Fruit fly (Drosophila melanogaster) whole organism, embryonic: ENCODE data around the gene CG46439.

Experiments used
- Atf6 ChIP-seq: fragments of 200-800 bp; sonication (Bioruptor generic); IDR thresholded peaks from 2 replicates; pipeline ENCODE4 v1.3.6; 2022; ENCODE audit warnings: missing biosample characterization, missing genetic modification characterization
- CG10366 ChIP-seq: fragments of 200-800 bp; sonication (Bioruptor generic); IDR thresholded peaks from 2 replicates; pipeline ENCODE4 v1.3.6; 2022; ENCODE audit warnings: missing biosample characterization, missing genetic modification characterization
- CG10543 ChIP-seq: fragments of 200-800 bp; sonication (Bioruptor generic); optimal IDR thresholded peaks from 3 replicates; lab custom pipeline; 2017; ENCODE audit warnings: missing biosample characterization, mild to moderate bottlenecking, missing genetic modification characterization, moderate library complexity
- CG10959 ChIP-seq: fragments of 200-800 bp; sonication (Bioruptor generic); IDR thresholded peaks from 2 replicates; pipeline ENCODE4 v1.3.6; 2022; ENCODE audit warnings: missing biosample characterization, missing genetic modification characterization
- CG12942 ChIP-seq: fragments of 200-800 bp; sonication (Bioruptor generic); optimal IDR thresholded peaks from 3 replicates; lab custom pipeline; 2016; ENCODE audit warnings: missing biosample characterization, missing genetic modification characterization
- CG15011 ChIP-seq: fragments of 200-800 bp; sonication (Bioruptor generic); optimal IDR thresholded peaks from 3 replicates; lab custom pipeline; 2018; ENCODE audit warnings: missing biosample characterization, mild to moderate bottlenecking, missing genetic modification characterization
- CG15073 ChIP-seq: fragments of 200-800 bp; sonication (Bioruptor generic); optimal IDR thresholded peaks from 2 replicates; lab custom pipeline; 2016; ENCODE audit warnings: missing biosample characterization, missing genetic modification characterization
- CG17359 ChIP-seq: fragments of 200-800 bp; sonication (Bioruptor generic); optimal IDR thresholded peaks from 3 replicates; lab custom pipeline; 2018; ENCODE audit warnings: missing biosample characterization, mild to moderate bottlenecking, missing genetic modification characterization, moderate library complexity
- CG17568 ChIP-seq: fragments of 200-800 bp; sonication (Bioruptor generic); optimal IDR thresholded peaks from 2 replicates; lab custom pipeline; 2018; ENCODE audit warnings: missing biosample characterization, mild to moderate bottlenecking, missing genetic modification characterization, moderate library complexity
- CG1792 ChIP-seq: fragments of 200-800 bp; sonication (Bioruptor generic); optimal IDR thresholded peaks from 2 replicates; lab custom pipeline; 2016; ENCODE audit warnings: missing biosample characterization, missing genetic modification characterization
- CG3065 ChIP-seq: fragments of 200-800 bp; sonication (Bioruptor generic); optimal IDR thresholded peaks from 2 replicates; lab custom pipeline; 2016; ENCODE audit warnings: missing biosample characterization, missing genetic modification characterization
- CG3407 ChIP-seq: fragments of 200-800 bp; sonication (Bioruptor generic); optimal IDR thresholded peaks from 2 replicates; lab custom pipeline; 2018; ENCODE audit warnings: missing biosample characterization, mild to moderate bottlenecking, missing genetic modification characterization
- CG4328 ChIP-seq: fragments of 200-800 bp; sonication (Bioruptor generic); optimal IDR thresholded peaks from 3 replicates; lab custom pipeline; 2017; ENCODE audit warnings: missing biosample characterization, missing genetic modification reagents, missing genetic modification characterization
- CG4854 ChIP-seq: fragments of 200-800 bp; sonication (Bioruptor generic); optimal IDR thresholded peaks from 2 replicates; lab custom pipeline; 2016; ENCODE audit warnings: missing biosample characterization, missing genetic modification characterization, inconsistent platforms
- CG5180 ChIP-seq: fragments of 200-800 bp; sonication (Bioruptor generic); optimal IDR thresholded peaks from 3 replicates; lab custom pipeline; 2017; ENCODE audit warnings: missing biosample characterization, missing genetic modification characterization, mild to moderate bottlenecking, moderate library complexity, missing genetic modification reagents
- CG6791 ChIP-seq: fragments of 200-800 bp; sonication (Bioruptor generic); IDR thresholded peaks from 3 replicates; pipeline ENCODE4 v1.3.6; 2022; ENCODE audit warnings: missing biosample characterization, missing genetic modification characterization; ENCODE audit not compliant: partially characterized antibody
- CG8089 ChIP-seq: fragments of 200-800 bp; sonication (Bioruptor generic); optimal IDR thresholded peaks from 3 replicates; lab custom pipeline; 2016; ENCODE audit warnings: missing biosample characterization, missing genetic modification characterization
- CG8388 ChIP-seq: fragments of 200-800 bp; sonication (Bioruptor generic); optimal IDR thresholded peaks from 2 replicates; lab custom pipeline; 2019; ENCODE audit warnings: missing biosample characterization, mild to moderate bottlenecking, missing genetic modification characterization, moderate library complexity
- CG8478 ChIP-seq: fragments of >200 bp; optimal IDR thresholded peaks from 2 replicates; lab custom pipeline; 2018
- CG8924 ChIP-seq: fragments of 200-800 bp; optimal IDR thresholded peaks from 3 replicates; lab custom pipeline; 2019; ENCODE audit warnings: missing biosample characterization, mild to moderate bottlenecking, missing genetic modification characterization, moderate library complexity
- CG9797 ChIP-seq: fragments of 200-800 bp; sonication (Bioruptor generic); optimal IDR thresholded peaks from 3 replicates; lab custom pipeline; 2018; ENCODE audit warnings: missing biosample characterization, mild to moderate bottlenecking, missing genetic modification characterization
- D ChIP-seq, 2 experiments: fragments of 200-800 bp in 1 of 2; fragments of >200 bp in 1 of 2; sonication (Bioruptor generic) in 1 of 2; optimal IDR thresholded peaks; 2 replicates in 1 of 2; 3 replicates in 1 of 2; lab custom pipeline; 2017; ENCODE audit warnings: mild to moderate bottlenecking in 1 of 2, missing biosample characterization in 1 of 2, missing genetic modification characterization in 1 of 2, missing genetic modification reagents in 1 of 2
- Fer1 ChIP-seq: fragments of 200-800 bp; sonication (Bioruptor generic); optimal IDR thresholded peaks from 2 replicates; lab custom pipeline; 2017; ENCODE audit warnings: missing biosample characterization, mild to moderate bottlenecking, missing genetic modification characterization
- Hr39 ChIP-seq: fragments of >200 bp; optimal IDR thresholded peaks from 2 replicates; lab custom pipeline; 2017
- Nf-YB ChIP-seq: fragments of 200-800 bp; sonication (Bioruptor generic); optimal IDR thresholded peaks from 3 replicates; lab custom pipeline; 2019; ENCODE audit warnings: missing biosample characterization, mild to moderate bottlenecking, missing genetic modification characterization, moderate library complexity
- Optix ChIP-seq: fragments of 200-800 bp; sonication (Bioruptor generic); IDR thresholded peaks from 3 replicates; pipeline ENCODE4 v1.3.6; 2022; ENCODE audit warnings: missing biosample characterization, missing genetic modification characterization
- Rfx ChIP-seq: fragments of 200-800 bp; sonication (Bioruptor generic); IDR thresholded peaks from 2 replicates; pipeline ENCODE4 v1.3.6; 2022; ENCODE audit warnings: missing biosample characterization, missing genetic modification characterization
- Sry-δ ChIP-seq: fragments of 200-800 bp; sonication (Bioruptor generic); optimal IDR thresholded peaks from 2 replicates; lab custom pipeline; 2016; ENCODE audit warnings: missing biosample characterization, missing genetic modification characterization
- cad ChIP-seq: fragments of >200 bp; optimal IDR thresholded peaks from 2 replicates; lab custom pipeline; 2017; ENCODE audit warnings: missing biosample characterization, missing genetic modification characterization
- cwo ChIP-seq: fragments of 200-800 bp; sonication (Bioruptor generic); optimal IDR thresholded peaks from 3 replicates; lab custom pipeline; 2017; ENCODE audit warnings: missing biosample characterization, missing genetic modification characterization, mild to moderate bottlenecking, moderate library complexity, missing genetic modification reagents
- disco-r ChIP-seq: fragments of 200-800 bp; sonication (Bioruptor generic); optimal IDR thresholded peaks from 2 replicates; lab custom pipeline; 2016; ENCODE audit warnings: missing biosample characterization, missing genetic modification characterization
- dm ChIP-seq: fragments of 200-800 bp; sonication (Bioruptor generic); optimal IDR thresholded peaks from 3 replicates; lab custom pipeline; 2016; ENCODE audit warnings: missing biosample characterization, missing genetic modification characterization
- dmrt11E ChIP-seq: fragments of 200-800 bp; sonication (Bioruptor generic); optimal IDR thresholded peaks from 3 replicates; lab custom pipeline; 2018; ENCODE audit warnings: missing biosample characterization, mild to moderate bottlenecking, missing genetic modification characterization, moderate library complexity
- gcm ChIP-seq: fragments of 200-800 bp; sonication (Bioruptor generic); optimal IDR thresholded peaks from 2 replicates; lab custom pipeline; 2019; ENCODE audit warnings: missing biosample characterization, mild to moderate bottlenecking, missing genetic modification characterization, moderate library complexity
- gem ChIP-seq: fragments of 200-800 bp; sonication (Bioruptor generic); optimal IDR thresholded peaks from 2 replicates; lab custom pipeline; 2019; ENCODE audit warnings: missing biosample characterization, mild to moderate bottlenecking, missing genetic modification characterization, moderate library complexity
- her ChIP-seq: fragments of 200-800 bp; sonication (Bioruptor generic); optimal IDR thresholded peaks from 2 replicates; lab custom pipeline; 2016; ENCODE audit warnings: missing biosample characterization, missing genetic modification characterization
- lab ChIP-seq: fragments of 200-800 bp; sonication (Bioruptor generic); optimal IDR thresholded peaks from 3 replicates; lab custom pipeline; 2017; ENCODE audit warnings: missing biosample characterization, missing genetic modification characterization, mild to moderate bottlenecking, moderate library complexity, missing genetic modification reagents
- lbe ChIP-seq: fragments of 200-800 bp; sonication (Bioruptor generic); optimal IDR thresholded peaks from 2 replicates; lab custom pipeline; 2016; ENCODE audit warnings: missing biosample characterization, mild to moderate bottlenecking, missing genetic modification characterization
- pros ChIP-seq: fragments of 200-800 bp; sonication (Bioruptor generic); optimal IDR thresholded peaks from 3 replicates; lab custom pipeline; 2019; ENCODE audit warnings: missing biosample characterization, mild to moderate bottlenecking, missing genetic modification characterization, moderate library complexity
- sens-2 ChIP-seq: fragments of 200-800 bp; sonication (Bioruptor generic); IDR thresholded peaks from 2 replicates; pipeline ENCODE4 v1.3.6; 2022; ENCODE audit warnings: missing biosample characterization, missing genetic modification characterization
- shn ChIP-seq: fragments of 200-800 bp; sonication (Bioruptor generic); optimal IDR thresholded peaks from 3 replicates; lab custom pipeline; 2016; ENCODE audit warnings: missing biosample characterization, missing genetic modification characterization
- sim ChIP-seq: fragments of 200-800 bp; sonication (Bioruptor generic); IDR thresholded peaks from 2 replicates; pipeline ENCODE4 v1.3.6; 2022; ENCODE audit warnings: missing biosample characterization, missing genetic modification characterization
- sisA ChIP-seq: fragments of 200-800 bp; sonication (Bioruptor generic); IDR thresholded peaks from 2 replicates; pipeline ENCODE4 v1.3.6; 2022; ENCODE audit warnings: missing biosample characterization, missing genetic modification characterization
- sug ChIP-seq: fragments of 200-800 bp; optimal IDR thresholded peaks from 2 replicates; lab custom pipeline; 2019; ENCODE audit warnings: missing biosample characterization, mild to moderate bottlenecking, missing genetic modification characterization, moderate library complexity
- tgo ChIP-seq: fragments of 200-800 bp; sonication (Bioruptor generic); IDR thresholded peaks from 3 replicates; pipeline ENCODE4 v1.3.6; 2022; ENCODE audit warnings: missing biosample characterization, missing genetic modification characterization
- tll ChIP-seq, 2 experiments: fragments of 200-800 bp in 1 of 2; fragments of >200 bp in 1 of 2; sonication (Bioruptor generic) in 1 of 2; optimal IDR thresholded peaks; 2 replicates each; lab custom pipeline; 2017 to 2019; ENCODE audit warnings: missing biosample characterization in 2 of 2, missing genetic modification characterization in 2 of 2, mild to moderate bottlenecking in 1 of 2, moderate library complexity in 1 of 2
- tx ChIP-seq: fragments of 200-800 bp; sonication (Bioruptor generic); optimal IDR thresholded peaks from 2 replicates; lab custom pipeline; 2016; ENCODE audit warnings: missing biosample characterization, missing genetic modification characterization
- unpg ChIP-seq: fragments of 200-800 bp; sonication (Bioruptor generic); optimal IDR thresholded peaks from 3 replicates; lab custom pipeline; 2018; ENCODE audit warnings: missing biosample characterization, mild to moderate bottlenecking, missing genetic modification characterization, moderate library complexity
- z ChIP-seq: fragments of 200-800 bp; sonication (Bioruptor generic); IDR thresholded peaks from 3 replicates; pipeline ENCODE4 v1.3.6; 2022; ENCODE audit warnings: missing biosample characterization, missing genetic modification characterization
- zfh1 ChIP-seq: fragments of 200-800 bp; sonication (Bioruptor generic); IDR thresholded peaks from 3 replicates; pipeline ENCODE4 v1.3.6; 2022; ENCODE audit warnings: missing biosample characterization, missing genetic modification characterization

Gene CG46439

dm6 chr3L:11096195-11096908 is at the start of gene CG46439, which contains the start of the genes Iyd and CG33947 (continued):
- TF ChIP-seq CG15011 (GFP tag; lab: Kevin White, UChicago) = no peak
- TF ChIP-seq CG5180 (GFP tag; lab: Kevin White, UChicago) = no peak
- TF ChIP-seq unpg (GFP tag; lab: Kevin White, UChicago) = peak; percentile 17
- no peak for TF ChIP-seq sim (GFP tag; lab: Robert Waterston, UW)
- no peak for TF ChIP-seq disco-r (GFP tag; lab: Kevin White, UChicago)
- no peak for TF ChIP-seq shn (GFP tag; lab: Kevin White, UChicago)
- no peak for TF ChIP-seq tll (GFP tag; optimal IDR thresholded peaks at IDR 0.05; lab: Kevin White, UChicago)
- no peak for TF ChIP-seq Hr39 (lab: Kevin White, UChicago)
- no peak for TF ChIP-seq CG4854 (GFP tag; lab: Kevin White, UChicago)
- TF ChIP-seq tx (GFP tag; lab: Kevin White, UChicago) = no peak
- TF ChIP-seq z = no peak
- TF ChIP-seq Nf-YB = no peak
- peak; percentile 73 for TF ChIP-seq lbe
- TF ChIP-seq her (GFP tag; lab: Kevin White, UChicago) = no peak
- no peak for TF ChIP-seq CG15073
- TF ChIP-seq lab (GFP tag; lab: Kevin White, UChicago) = peak; percentile 35
- TF ChIP-seq gem (tag; lab: Kevin White, UChicago) = peak; percentile 5
- 0 out of 3 replicates have a peak, but pooled peaks have one; percentile 6 for TF ChIP-seq Optix
- peak; percentile 25 for TF ChIP-seq CG10543
- TF ChIP-seq CG8478 = no peak
- no peak for TF ChIP-seq CG6791
- TF ChIP-seq CG3407 = no peak
- TF ChIP-seq cad = no peak
- TF ChIP-seq CG10366 (GFP tag; lab: Robert Waterston, UW) = no peak
- TF ChIP-seq CG4328 = no peak
- TF ChIP-seq Sry-δ = no peak
- TF ChIP-seq cwo (GFP tag; lab: Kevin White, UChicago) = peak; percentile 28
- TF ChIP-seq sug (tag; lab: Kevin White, UChicago) = peak; percentile 11
- TF ChIP-seq Atf6 (GFP tag; lab: Robert Waterston, UW) = peak; percentile 56
- TF ChIP-seq dm (GFP tag; lab: Kevin White, UChicago) = no peak
- TF ChIP-seq CG3065 = no peak
- TF ChIP-seq CG12942 (GFP tag; lab: Kevin White, UChicago) = no peak
- TF ChIP-seq D (optimal IDR thresholded peaks at IDR 0.05; lab: Kevin White, UChicago) = no peak
- TF ChIP-seq D (GFP tag; optimal IDR thresholded peaks at IDR 0.05; lab: Kevin White, UChicago) = no peak
- no peak for TF ChIP-seq CG8388
- TF ChIP-seq gcm (GFP tag; lab: Kevin White, UChicago) = peak; percentile 54
- TF ChIP-seq CG10959 (GFP tag; lab: Robert Waterston, UW) = no peak
- TF ChIP-seq tgo (GFP tag; lab: Robert Waterston, UW) = no peak
- no peak for TF ChIP-seq CG1792 (GFP tag; lab: Kevin White, UChicago)
- TF ChIP-seq CG17568 (GFP tag; lab: Kevin White, UChicago) = peak; percentile 25
- TF ChIP-seq Fer1 (GFP tag; lab: Kevin White, UChicago) = peak; percentile 70
- no peak for TF ChIP-seq sens-2
- 0 out of 3 replicates have a peak, but pooled peaks have one; percentile 32 for TF ChIP-seq zfh1 (GFP tag; lab: Robert Waterston, UW)
- 0 out of 2 replicates have a peak, but pooled peaks have one; percentile 28 for TF ChIP-seq Rfx (GFP tag; lab: Robert Waterston, UW)
- TF ChIP-seq sisA (GFP tag; lab: Robert Waterston, UW) = no peak
- TF ChIP-seq dmrt11E (tag; lab: Kevin White, UChicago) = no peak
- peak; percentile 14 for TF ChIP-seq CG17359
- TF ChIP-seq CG9797 (GFP tag; lab: Kevin White, UChicago) = peak; percentile 32
- TF ChIP-seq CG8089 = no peak
- peak; percentile 37 for TF ChIP-seq pros (GFP tag; lab: Kevin White, UChicago)
- TF ChIP-seq CG8924 (tag; lab: Kevin White, UChicago) = no peak
